Fruit fly (Drosophila melanogaster) whole organism: Measurements from ENCODE around the gene MED30.

Source experiments
- CG8478 ChIP-seq: fragments of >200 bp; optimal IDR thresholded peaks from 2 replicates; lab custom pipeline; 2018; ENCODE audit warnings: inconsistent platforms
- pan ChIP-seq: fragments of >200 bp; optimal IDR thresholded peaks from 2 replicates; lab custom pipeline; 2017

DNA sequence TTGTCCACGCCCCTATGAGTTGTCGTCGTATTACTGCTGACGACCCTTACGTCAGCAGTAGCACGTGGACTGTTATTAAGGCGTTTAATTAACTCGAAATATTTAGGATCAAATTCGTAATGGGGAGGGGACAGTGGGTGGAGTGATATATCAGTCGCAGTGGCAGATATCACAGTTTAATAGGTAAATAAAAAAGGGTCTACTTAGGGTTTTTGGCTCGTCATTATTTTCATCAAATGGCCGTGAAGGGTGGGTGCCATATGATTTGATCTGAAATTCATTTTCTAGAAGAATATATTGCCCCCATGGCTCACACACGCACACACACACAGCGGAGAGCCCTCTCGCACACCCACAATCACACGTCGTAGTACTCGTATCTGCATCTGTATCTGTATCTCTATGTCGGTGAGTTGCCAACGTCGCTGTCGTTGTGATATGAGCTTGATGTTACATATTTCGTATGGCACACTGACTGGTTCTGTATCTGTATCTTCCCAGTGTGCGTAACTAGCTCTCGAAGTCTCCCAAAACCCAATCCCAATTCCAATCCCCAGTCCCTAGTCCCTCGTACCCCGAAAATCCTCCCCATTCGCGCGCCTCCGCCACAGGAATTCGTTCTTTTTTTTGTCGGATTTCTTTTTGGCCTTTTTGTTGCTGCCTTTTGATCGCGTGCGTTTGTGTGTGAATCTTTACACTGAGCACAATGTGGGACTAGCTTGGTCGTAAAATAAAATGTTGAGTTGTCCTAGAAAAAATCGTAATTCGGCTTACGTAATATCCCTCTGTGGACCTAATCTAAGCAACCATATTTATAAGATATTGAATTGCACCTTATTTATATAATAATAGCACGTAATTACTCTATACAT, 27.2 kb downstream of the MED30 start:
- TF ChIP-seq pan (lab: Kevin White, UChicago): no peak
- TF ChIP-seq CG8478 (lab: Kevin White, UChicago): no peak
